Fruit fly (Drosophila melanogaster) whole organism: ENCODE results near the gene CG43407.
A peak's percentile ranks its signal among the peaks of the same experiment; 100 is the strongest.

Source experiments
- CG8478 ChIP-seq: fragments of >200 bp; optimal IDR thresholded peaks from 2 replicates; lab custom pipeline; 2018; ENCODE audit warnings: inconsistent platforms
- Dll ChIP-seq: fragments of >200 bp; optimal IDR thresholded peaks from 2 replicates; lab custom pipeline; 2017
- EcR ChIP-seq, 2 experiments: fragments of >200 bp; optimal IDR thresholded peaks; 2 replicates each; lab custom pipeline; 2017; ENCODE audit warnings: missing biosample characterization in 2 of 2, missing genetic modification characterization in 2 of 2, missing genetic modification reagents in 2 of 2
- pan ChIP-seq: fragments of >200 bp; optimal IDR thresholded peaks from 2 replicates; lab custom pipeline; 2017
- psq ChIP-seq: fragments of >200 bp; optimal IDR thresholded peaks from 2 replicates; lab custom pipeline; 2017
- usp ChIP-seq: fragments of >200 bp; optimal IDR thresholded peaks from 2 replicates; lab custom pipeline; 2017; ENCODE audit warnings: missing biosample characterization, missing genetic modification characterization, mixed read lengths

Gene CG43407

DNA sequence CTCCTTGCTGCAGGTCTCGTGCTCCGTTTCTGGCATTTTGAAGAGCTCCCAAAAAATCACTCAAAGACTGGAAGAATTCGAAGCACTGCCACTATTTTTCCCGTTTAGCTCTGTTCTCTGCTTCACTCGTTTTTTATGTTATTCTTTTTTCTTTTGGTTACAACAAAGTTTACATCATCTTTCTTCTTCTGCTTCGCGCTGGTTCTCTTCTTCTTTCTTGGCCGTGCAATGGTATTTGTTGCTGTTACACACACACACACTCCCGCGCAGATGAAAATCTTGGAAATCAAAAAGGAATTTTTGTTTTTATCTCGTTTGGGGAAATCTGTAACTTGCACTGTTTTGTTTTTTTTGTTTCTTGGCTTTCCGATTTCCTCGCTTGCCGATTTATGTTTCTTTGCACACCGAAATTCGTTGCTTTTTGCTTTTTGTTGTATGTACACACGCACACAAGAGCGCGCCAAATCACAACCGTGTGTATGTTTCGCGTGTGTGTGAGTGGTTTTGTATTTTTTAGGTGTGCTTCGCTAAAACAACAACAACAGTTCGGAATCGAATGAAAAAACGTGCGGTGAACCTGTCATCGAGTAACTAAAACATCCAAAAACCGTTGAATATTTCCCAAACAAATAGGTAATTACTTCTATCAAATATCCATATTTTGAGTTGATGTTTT is 32.6 kb upstream of the CG43407 start:
- TF ChIP-seq EcR (GFP tag; optimal IDR thresholded peaks at IDR 0.05; lab: Kevin White, UChicago) (no peak), pan (lab: Kevin White, UChicago) (no peak), CG8478 (lab: Kevin White, UChicago) (no peak), psq (no peak), Dll (lab: Kevin White, UChicago) (no peak), usp (GFP tag; lab: Kevin White, UChicago) (no peak)

DNA sequence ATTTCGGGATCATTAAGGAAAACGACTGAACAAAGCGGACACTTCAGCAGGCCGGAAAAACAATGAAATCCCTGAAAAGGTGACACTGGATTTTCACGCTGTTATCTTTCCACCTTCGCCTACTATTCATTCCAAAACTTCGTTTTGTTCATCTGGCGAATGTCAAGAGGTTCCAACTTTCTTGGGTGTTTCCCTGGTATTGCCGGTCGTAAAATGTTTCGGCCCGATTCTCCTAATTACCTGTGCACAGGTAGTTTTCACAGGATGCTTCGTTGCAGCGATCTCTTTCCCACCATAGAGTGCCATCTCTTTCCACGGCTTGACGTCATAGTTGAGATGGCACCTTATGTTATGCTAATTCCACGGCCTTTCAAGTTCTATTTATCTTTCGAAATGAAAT is 29.9 kb upstream of the CG43407 start:
- TF ChIP-seq Dll (lab: Kevin White, UChicago) (no peak), pan (lab: Kevin White, UChicago) (no peak), usp (GFP tag; lab: Kevin White, UChicago) (no peak), EcR (GFP tag; optimal IDR thresholded peaks at IDR 0.05; lab: Kevin White, UChicago) (no peak), CG8478 (lab: Kevin White, UChicago) (no peak), psq (no peak)

DNA sequence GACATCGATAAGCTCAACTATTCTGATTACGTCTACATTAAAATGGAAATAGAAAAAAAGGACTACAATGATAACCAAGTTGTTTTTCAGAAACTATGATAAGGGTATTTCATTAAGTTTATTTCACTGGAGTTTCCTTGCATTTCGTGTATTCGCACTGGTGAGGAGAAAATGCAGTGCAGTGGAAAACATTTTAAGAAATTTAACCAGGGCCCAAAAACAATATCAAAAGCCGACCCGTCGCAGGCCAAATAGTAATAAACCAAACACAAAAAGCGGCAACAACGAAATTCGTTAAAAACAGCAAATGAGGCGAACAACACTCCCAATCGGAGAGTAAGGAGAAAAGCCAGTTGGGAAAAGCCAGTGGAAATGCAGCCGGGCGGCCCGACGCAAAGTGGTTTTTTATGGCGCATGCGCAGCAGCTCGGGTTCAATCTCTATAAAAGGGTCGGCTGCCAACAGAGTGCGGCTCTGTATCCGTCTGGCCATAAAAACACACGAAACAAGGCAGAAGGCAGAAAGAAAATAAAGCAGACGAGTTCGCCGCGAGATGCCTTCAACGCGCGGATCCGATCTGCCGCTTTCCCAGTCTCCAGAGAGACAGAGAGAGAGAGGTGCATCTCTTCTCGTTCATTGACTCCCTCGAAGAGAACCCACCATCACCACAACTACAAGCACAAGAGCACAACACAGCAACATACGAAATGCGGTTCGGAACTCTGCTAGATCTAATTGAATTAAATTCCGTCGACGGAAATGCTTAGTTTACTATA is 27.9 kb upstream of the CG43407 start:
- TF ChIP-seq Dll (lab: Kevin White, UChicago) (no peak), pan (lab: Kevin White, UChicago) (no peak), usp (GFP tag; lab: Kevin White, UChicago) (no peak), psq (no peak), CG8478 (lab: Kevin White, UChicago) (no peak), EcR (GFP tag; optimal IDR thresholded peaks at IDR 0.05; lab: Kevin White, UChicago) (peak; percentile 61 to 91)

DNA sequence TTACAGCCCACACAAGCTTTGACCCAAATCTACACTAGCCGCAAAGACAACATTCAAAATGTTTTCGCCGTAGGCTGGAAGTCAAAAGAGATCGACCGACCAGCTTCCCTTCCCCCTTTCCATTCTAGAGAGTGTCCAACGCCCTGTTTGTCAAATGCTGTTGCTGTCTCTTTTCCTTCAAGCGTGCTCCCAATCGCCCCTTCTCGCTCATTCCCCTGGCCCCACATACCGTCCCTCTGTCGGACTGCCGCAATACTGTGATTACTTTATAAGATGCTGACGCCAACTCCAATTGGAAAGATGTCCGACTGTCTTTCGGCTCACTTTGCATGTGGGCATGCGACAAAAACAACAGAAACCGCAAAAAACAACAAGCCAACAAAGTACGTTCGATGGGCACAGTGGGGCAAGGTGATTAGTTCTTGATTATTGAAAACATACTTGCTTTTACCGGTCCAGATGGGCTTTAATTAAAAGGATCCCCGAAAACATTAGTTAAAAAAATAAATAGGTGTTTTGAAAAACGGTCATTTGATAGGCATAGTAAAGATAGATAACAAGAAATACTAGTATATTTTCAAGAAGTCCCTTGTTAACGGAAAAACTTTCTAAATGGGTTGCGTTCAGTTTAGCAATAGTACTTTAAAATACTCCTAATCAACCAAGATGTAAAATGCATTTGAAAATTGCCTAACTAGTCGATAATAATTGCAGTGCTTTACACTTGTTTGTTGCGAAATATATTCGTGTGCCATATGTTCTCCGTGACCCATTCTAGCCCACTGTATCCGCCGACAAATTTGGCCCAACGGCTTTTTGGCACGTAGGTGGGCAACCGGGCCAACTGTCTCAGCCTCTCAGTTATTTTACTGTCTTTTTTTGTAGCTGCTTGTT is 26.9 kb upstream of the CG43407 start:
- TF ChIP-seq CG8478 (lab: Kevin White, UChicago) = no peak
- TF ChIP-seq usp (GFP tag; lab: Kevin White, UChicago) = no peak
- no peak for TF ChIP-seq pan (lab: Kevin White, UChicago)
- no peak for TF ChIP-seq psq
- no peak for TF ChIP-seq EcR (GFP tag; optimal IDR thresholded peaks at IDR 0.05; lab: Kevin White, UChicago)
- no peak for TF ChIP-seq Dll (lab: Kevin White, UChicago)

DNA sequence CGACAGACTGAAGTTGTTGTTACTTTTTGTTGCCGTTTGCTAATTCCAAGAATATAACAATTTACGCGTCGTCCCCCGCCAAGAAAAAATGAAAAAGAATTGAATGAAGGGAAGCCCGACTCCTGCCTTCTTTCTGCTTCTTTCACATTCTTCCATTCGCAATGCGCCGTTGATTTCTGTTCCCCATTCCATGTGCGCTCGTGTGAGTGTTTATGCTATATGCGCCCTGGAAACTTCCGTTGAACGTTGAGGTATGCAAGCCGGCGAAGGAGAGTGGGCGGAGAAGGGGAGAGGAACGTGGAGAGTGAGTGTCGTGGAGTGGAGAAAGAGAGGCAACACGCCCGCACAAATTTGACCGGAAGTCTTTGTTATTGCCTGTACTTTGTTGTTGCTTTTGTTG is 25.9 kb upstream of the CG43407 start:
- TF ChIP-seq usp (GFP tag; lab: Kevin White, UChicago) (no peak), Dll (lab: Kevin White, UChicago) (no peak), psq (no peak), EcR (GFP tag; optimal IDR thresholded peaks at IDR 0.05; lab: Kevin White, UChicago) (no peak), pan (lab: Kevin White, UChicago) (no peak), CG8478 (lab: Kevin White, UChicago) (no peak)

DNA sequence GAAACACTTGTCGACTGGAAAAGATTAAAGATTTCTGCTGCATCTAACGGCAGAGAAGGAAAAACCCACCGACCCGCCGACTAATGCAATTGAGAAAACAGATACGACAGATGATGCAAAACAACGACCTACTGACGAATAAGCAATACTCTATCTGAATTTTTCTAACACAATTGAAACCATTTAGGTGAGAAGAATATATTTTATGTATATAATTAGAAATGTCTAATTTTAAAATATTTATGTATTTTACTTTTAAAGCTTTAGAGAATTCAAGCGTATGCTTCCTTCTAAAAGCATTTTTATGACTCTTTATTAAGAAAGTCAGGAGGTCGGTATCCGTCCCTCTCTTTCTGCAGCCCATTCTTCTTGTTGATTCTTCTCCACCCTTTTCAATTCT is 25.3 kb upstream of the CG43407 start:
- TF ChIP-seq Dll (lab: Kevin White, UChicago) (no peak), pan (lab: Kevin White, UChicago) (no peak)

DNA sequence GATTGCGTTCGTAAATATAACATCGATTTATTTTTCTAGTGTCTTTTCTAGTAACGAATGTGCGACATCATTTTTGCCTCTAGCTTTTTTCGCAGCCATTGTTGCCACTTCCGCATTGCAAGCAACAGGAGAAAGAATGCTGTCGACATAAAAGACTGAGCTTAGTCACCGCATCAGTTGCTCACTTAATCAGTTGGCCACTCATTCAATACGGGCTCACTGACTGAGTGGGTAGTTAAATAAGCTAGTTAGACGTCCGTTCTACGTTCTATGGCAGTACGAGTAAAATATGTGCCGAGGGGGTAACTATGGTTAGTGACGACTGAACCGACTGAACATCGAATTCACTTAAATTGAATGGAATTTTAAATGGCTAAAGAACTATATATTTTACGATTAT is 22.8 kb upstream of the CG43407 start:
- TF ChIP-seq CG8478 (lab: Kevin White, UChicago) = no peak
- TF ChIP-seq pan (lab: Kevin White, UChicago) = no peak
- TF ChIP-seq Dll (lab: Kevin White, UChicago) = no peak
- TF ChIP-seq psq = no peak

DNA sequence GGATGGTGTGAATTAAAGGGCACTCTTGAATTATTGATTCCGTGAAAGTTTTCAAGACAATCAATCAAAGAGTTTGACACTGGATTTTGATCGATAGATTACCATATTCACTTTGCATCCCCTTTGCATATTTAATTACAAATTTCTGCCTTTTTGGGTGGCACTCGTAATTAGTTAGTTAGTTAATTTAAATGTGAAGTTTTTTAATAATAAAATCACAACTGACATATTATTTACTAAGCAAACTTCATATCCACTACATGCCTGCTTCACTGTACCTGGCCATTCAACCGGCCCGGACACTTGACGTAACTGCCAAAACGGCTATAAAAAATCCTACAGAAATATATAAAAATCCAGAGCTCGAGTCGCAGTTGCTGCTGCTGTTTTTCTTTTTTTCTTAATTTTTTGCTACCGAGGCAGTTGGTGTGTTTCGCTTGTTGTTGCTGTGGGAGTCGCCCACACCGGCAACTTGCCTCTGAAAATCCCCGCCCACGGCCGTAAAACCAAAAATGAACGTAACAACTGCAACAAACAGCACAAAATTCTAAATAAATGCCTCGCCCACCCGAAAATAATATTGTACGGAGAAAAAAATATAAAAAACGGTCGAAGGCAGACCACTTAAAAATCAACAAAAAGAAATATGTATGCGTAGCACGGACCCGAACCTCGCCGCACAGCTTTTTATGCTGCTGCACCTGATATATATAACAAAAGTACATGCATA is 21.6 kb upstream of the CG43407 start:
- TF ChIP-seq psq (no peak), Dll (lab: Kevin White, UChicago) (no peak), EcR (GFP tag; optimal IDR thresholded peaks at IDR 0.05; lab: Kevin White, UChicago) (no peak), CG8478 (lab: Kevin White, UChicago) (no peak), pan (lab: Kevin White, UChicago) (no peak)

DNA sequence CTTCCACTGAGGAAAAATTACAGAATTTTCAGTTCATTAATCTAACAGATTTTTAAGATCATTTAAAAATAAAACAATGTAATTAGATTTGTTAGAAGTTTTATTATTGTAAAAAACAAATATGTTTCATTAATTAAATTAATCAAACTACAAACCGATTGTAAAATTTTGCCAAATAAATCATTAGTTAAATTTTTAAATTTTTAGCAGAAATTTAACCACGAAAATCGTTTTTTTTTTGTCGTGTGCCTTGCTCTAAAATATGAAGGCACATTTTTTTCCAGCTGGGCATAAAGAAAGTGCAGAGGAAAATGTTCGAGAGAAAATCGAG is 20.7 kb upstream of the CG43407 start:
- TF ChIP-seq usp (GFP tag; lab: Kevin White, UChicago) (no peak), pan (lab: Kevin White, UChicago) (no peak), EcR (GFP tag; optimal IDR thresholded peaks at IDR 0.05; lab: Kevin White, UChicago) (no peak), psq (no peak), CG8478 (lab: Kevin White, UChicago) (no peak), Dll (lab: Kevin White, UChicago) (no peak)

DNA sequence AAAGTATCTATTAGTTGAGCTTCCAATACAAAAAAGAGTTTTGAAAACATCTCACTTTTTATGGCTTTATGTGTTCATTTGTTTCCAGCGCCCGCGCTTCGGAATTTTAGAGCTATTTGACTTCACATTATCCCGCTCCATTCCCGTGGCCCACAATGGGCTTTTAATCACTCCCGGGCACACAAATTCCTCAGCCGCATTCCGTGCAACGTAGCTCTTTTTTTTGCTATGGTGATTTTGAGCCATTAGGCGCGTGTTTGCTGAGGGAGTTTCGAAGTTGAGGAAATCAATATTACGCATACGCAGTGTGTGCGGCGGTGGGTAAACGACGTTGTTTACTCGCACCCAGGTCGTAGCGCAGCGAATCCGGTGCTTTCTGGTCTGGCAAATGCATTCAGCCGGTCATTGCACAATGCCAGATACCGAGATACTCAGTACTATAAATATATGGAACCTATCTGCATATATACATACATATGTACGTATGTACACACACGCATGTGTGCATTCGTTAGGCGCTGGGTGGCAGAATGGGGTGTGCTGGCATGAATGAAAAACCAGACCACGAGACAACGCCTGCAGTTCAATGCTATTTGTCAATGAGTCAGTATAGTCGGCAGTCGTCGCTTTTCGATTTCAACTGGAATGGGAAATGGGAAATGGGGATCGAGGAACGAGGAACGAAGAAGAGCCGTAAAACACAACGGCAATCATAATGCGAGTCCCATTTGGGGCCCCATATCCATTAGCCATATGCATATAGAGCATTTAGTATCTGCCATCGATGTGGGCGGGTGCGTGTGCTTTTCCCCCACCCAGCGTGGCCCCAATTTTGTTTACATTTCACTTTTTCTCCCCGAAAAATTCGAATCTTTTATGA is 20.1 kb upstream of the CG43407 start:
- TF ChIP-seq EcR (GFP tag; optimal IDR thresholded peaks at IDR 0.05; lab: Kevin White, UChicago) (no peak), usp (GFP tag; lab: Kevin White, UChicago) (no peak), CG8478 (lab: Kevin White, UChicago) (no peak), pan (lab: Kevin White, UChicago) (no peak), psq (no peak), Dll (lab: Kevin White, UChicago) (no peak)
